Worm (Caenorhabditis elegans) whole organism, L4 larva: Measurements from ENCODE around the gene fipr-25.

Experiments
- ZK337.2 ChIP-seq: fragments of 200-800 bp; sonication (Bioruptor generic); IDR thresholded peaks from 2 replicates; pipeline ENCODE4 v1.3.6; 2022; ENCODE audit warnings: missing genetic modification reagents, missing genetic modification characterization, missing compliant biosample characterization
- ceh-32 ChIP-seq: sonication (generic microtip); optimal IDR thresholded peaks from 2 replicates; lab custom pipeline; 2016; ENCODE audit warnings: mild to moderate bottlenecking, missing genetic modification characterization, missing compliant biosample characterization; ENCODE audit not compliant: poor library complexity
- lin-15B ChIP-seq: fragments of 150-350 bp; sonication (generic microtip); optimal IDR thresholded peaks from 3 replicates; lab custom pipeline; 2014; ENCODE audit warnings: missing biosample characterization, missing genetic modification characterization
- nhr-237 ChIP-seq: sonication (generic microtip); optimal IDR thresholded peaks from 2 replicates; lab custom pipeline; 2017; ENCODE audit warnings: missing biosample characterization, missing genetic modification characterization
- pqm-1 ChIP-seq: sonication (generic microtip); optimal IDR thresholded peaks from 2 replicates; lab custom pipeline; 2017; ENCODE audit warnings: missing biosample characterization, missing genetic modification characterization
- set-16 ChIP-seq: fragments of 200-800 bp; sonication (Bioruptor generic); IDR thresholded peaks from 2 replicates; pipeline ENCODE4 v1.3.6; 2022; ENCODE audit warnings: missing genetic modification reagents, missing genetic modification characterization, missing compliant biosample characterization

DNA sequence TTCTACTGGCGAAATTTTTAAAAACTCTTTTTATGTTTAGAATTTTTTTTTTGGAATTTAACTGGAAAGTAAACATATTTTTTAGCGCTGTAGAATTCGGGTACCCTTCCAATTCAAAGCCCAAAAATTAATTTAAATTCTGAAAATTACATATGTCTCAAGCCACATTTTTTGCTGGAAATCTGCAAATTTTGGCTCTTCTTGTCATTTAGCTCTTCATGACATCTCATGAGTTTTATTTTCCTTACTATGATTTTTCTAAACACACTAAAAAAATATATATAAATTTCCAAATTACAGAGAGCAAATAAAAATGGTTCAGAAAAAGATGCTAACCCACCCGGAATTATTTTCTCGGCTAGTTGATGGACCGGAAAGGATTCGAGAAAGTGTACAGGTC lies 12.0 kb downstream of the fipr-25 start, which contains the start of gene acs-3:
- no peak for TF ChIP-seq ZK337.2 (GFP tag; lab: Robert Waterston, UW)
- TF ChIP-seq pqm-1 (tag; lab: Kevin White, UChicago) = no peak
- no peak for TF ChIP-seq ceh-32 (tag; lab: Kevin White, UChicago)
- no peak for TF ChIP-seq nhr-237 (tag; lab: Kevin White, UChicago)
- no peak for TF ChIP-seq lin-15B (tag; lab: Kevin White, UChicago)
- no peak for TF ChIP-seq set-16
